Fruit fly (Drosophila melanogaster) whole organism, wandering third instar larva: ENCODE results near the gene CG34293.

Experiments
- Dfd ChIP-seq: fragments of >200 bp; optimal IDR thresholded peaks from 2 replicates; lab custom pipeline; 2017; ENCODE audit warnings: missing biosample characterization, missing genetic modification characterization
- HLH106 ChIP-seq: fragments of 200-800 bp; optimal IDR thresholded peaks from 3 replicates; lab custom pipeline; 2019; ENCODE audit warnings: missing biosample characterization, mild to moderate bottlenecking, missing genetic modification characterization, moderate library complexity
- Jra ChIP-seq: sonication (Bioruptor generic); optimal IDR thresholded peaks from 2 replicates; lab custom pipeline; 2016; ENCODE audit warnings: missing biosample characterization, missing genetic modification characterization
- br ChIP-seq: fragments of 200-800 bp; sonication (Bioruptor generic); optimal IDR thresholded peaks from 2 replicates; lab custom pipeline; 2016; ENCODE audit warnings: missing biosample characterization, missing genetic modification characterization
- jim ChIP-seq: fragments of 175-275, 200-325 bp; sonication (Bioruptor generic); optimal IDR thresholded peaks from 2 replicates; lab custom pipeline; 2016; ENCODE audit warnings: missing biosample characterization, mild to moderate bottlenecking, missing genetic modification characterization
- pan ChIP-seq: fragments of >200 bp; optimal IDR thresholded peaks from 2 replicates; lab custom pipeline; 2017
- sv ChIP-seq: fragments of 200-800 bp; sonication (Bioruptor generic); optimal IDR thresholded peaks from 3 replicates; lab custom pipeline; 2016; ENCODE audit warnings: missing biosample characterization, missing genetic modification characterization
- usp ChIP-seq: fragments of >200 bp; optimal IDR thresholded peaks from 2 replicates; lab custom pipeline; 2017; ENCODE audit warnings: missing biosample characterization, missing genetic modification characterization

DNA sequence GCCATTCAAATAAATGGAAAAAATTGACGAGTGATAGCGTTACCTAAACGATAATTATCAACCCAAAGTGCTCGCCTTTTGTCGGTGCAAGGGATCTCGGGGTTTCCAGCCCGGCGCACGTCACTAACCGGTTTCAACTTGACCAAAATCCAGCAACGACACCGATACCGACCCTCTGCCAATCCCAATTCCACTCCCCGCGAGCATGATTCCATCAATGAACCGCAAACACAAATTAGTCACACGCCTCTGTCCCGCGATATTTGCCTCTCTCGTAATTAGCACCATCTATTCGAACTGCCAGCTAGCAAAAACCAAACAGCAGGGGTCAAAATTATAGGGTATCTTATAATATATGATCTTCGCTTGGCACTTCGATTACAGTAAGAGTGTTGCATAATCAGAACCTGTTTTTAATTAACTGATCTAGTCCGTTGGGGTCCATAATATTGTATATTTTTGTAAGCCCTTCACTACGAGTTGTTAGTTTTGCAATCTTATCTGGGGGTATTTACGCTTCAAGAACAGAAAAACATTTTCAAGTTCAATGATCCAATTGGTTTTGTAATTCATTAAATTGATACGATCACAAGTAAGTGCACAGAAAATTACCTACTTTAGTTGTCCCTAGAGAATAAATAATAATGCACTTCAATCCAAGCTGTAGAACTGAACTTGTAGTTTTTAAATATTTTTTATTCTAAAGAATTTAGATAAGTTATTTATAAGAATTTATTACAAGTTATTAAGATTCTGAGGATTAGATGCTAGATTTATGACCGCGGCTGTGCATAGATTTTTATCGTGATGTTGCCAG is 12.1 kb downstream of the CG34293 start:
- peak; percentile 40 for TF ChIP-seq Jra (GFP tag; lab: Kevin White, UChicago)
- no peak for TF ChIP-seq usp (GFP tag; lab: Kevin White, UChicago)
- no peak for TF ChIP-seq pan
- TF ChIP-seq sv (GFP tag; lab: Kevin White, UChicago), result peak; percentile 24
- TF ChIP-seq jim (GFP tag; lab: Kevin White, UChicago), result no peak
- no peak for TF ChIP-seq Dfd (GFP tag; lab: Kevin White, UChicago)
- peak; percentile 20 for TF ChIP-seq HLH106 (tag; lab: Kevin White, UChicago)
- TF ChIP-seq br (GFP tag; lab: Kevin White, UChicago), result no peak
